Worm (Caenorhabditis elegans) whole organism, L2 larva: Measurements from ENCODE around the gene pals-16.
"Not testable (repeated sequence)": the region's sequence is repeated elsewhere in the genome, so short reads cannot be mapped to it uniquely, and the experiment has no call there.

Experiments used
- lsy-2 ChIP-seq, 2 experiments: fragments of 150-350 bp in 1 of 2; sonication (generic microtip) in 1 of 2; optimal IDR thresholded peaks; 2 replicates each; lab custom pipeline; 2014 to 2017; ENCODE audit warnings: missing biosample characterization in 2 of 2, missing genetic modification characterization in 2 of 2
- nhr-11 ChIP-seq: fragments of 150-350 bp; optimal IDR thresholded peaks from 2 replicates; lab custom pipeline; 2014; ENCODE audit warnings: missing biosample characterization, missing genetic modification characterization
- unc-62 ChIP-seq: fragments of 150-350 bp; optimal IDR thresholded peaks from 2 replicates; lab custom pipeline; 2014; ENCODE audit warnings: missing biosample characterization, missing genetic modification reagents, missing genetic modification characterization

DNA sequence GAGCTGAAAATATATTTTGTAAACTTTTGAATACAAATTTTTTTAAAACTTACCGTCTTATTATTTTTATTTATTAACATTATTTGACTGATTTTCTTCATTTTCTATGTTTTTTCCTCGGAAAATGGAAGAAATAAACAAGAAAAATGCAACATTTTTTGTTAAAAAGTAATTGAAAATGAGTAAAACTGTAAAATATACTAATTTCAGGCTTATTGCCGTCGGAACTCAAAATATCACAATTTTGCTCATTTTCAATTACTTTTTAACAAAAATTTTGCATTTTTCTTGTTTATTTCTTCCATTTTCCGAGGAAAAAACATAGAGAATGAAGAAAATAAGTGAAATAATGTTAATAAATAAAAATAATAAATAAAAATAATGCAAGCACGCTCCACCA, 24.3 kb upstream of the pals-16 start, which contains the start of gene Y82E9BR.10:
- TF ChIP-seq unc-62; lsy-2 (tag; optimal IDR thresholded peaks at IDR 0.05; lab: Kevin White, UChicago); nhr-11 (tag; lab: Kevin White, UChicago): not testable (repeated sequence)
